ENCODE assay signal across 1 fruit fly cellular context in the genomic region with DNA sequence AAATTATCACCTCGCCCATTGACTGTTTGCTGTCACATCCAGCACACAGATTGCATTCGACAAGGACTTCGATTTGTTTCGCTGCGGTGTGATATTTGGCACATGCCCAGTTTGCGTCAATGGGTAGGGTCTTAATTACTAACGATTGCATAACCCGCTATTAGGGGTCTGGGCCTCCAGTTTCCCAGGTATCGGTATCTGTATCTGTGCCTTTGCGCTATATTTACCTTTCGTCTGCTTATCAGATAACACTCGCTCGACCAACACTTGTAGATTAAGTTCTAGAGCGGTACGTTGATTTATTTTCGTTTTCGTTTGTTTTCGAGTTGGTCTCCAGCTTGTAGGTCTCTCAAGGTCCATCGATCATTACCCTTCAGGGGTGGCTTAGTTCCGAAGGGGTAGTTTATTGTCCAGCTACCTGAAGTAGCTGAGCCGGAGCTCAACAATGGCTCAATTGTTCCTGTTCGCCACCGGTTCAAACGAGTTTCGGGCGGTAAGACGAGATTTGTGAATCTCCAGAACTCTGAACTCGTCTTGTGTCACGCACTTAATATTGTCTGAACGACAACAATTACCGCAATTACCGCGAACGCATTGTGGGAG.
TF ChIP-seq lines count a peak whose summit lies in the region.

No protein-coding gene starts in this region.

TF ChIP-seq in whole organism, embryonic, 481 proteins besides CTCF, POLR2A, EP300 and RAD21 (continued from another document):
- TF ChIP-seq CG8359 (GFP tag; optimal IDR thresholded peaks at IDR 0.05; lab: Kevin White, UChicago; ENCODE audit: borderline replicate concordance), result no peak
- no peak for TF ChIP-seq CG16815 (GFP tag; optimal IDR thresholded peaks at IDR 0.05; lab: Kevin White, UChicago)
- TF ChIP-seq zfh2 (GFP tag; optimal IDR thresholded peaks at IDR 0.05; lab: Kevin White, UChicago), result no peak
- no peak for TF ChIP-seq CG32532 (GFP tag; IDR thresholded peaks at IDR 0.05; lab: Robert Waterston, UW)
- no peak for TF ChIP-seq en (GFP tag; optimal IDR thresholded peaks at IDR 0.05; lab: Kevin White, UChicago)
- TF ChIP-seq exex (tag; optimal IDR thresholded peaks at IDR 0.05; lab: Kevin White, UChicago), result peak; percentile 75
- TF ChIP-seq CG2678 (tag; optimal IDR thresholded peaks at IDR 0.05; lab: Kevin White, UChicago), result no peak
- peak; percentile 27 for TF ChIP-seq kni (GFP tag; optimal IDR thresholded peaks at IDR 0.05; lab: Kevin White, UChicago)
- TF ChIP-seq chn (GFP tag; optimal IDR thresholded peaks at IDR 0.05; lab: Kevin White, UChicago), result no peak
- no peak for TF ChIP-seq CkIIα-i1 (GFP tag; IDR thresholded peaks at IDR 0.05; lab: Robert Waterston, UW)
- TF ChIP-seq Atf3 (GFP tag; optimal IDR thresholded peaks at IDR 0.05; lab: Kevin White, UChicago), result no peak
- TF ChIP-seq chm (GFP tag; IDR thresholded peaks at IDR 0.05; lab: Robert Waterston, UW), result 0 out of 2 replicates have a peak, but pooled peaks have one; percentile 13
- TF ChIP-seq CG6765 (GFP tag; optimal IDR thresholded peaks at IDR 0.05; lab: Kevin White, UChicago), result no peak
- TF ChIP-seq eve (GFP tag; optimal IDR thresholded peaks at IDR 0.05; lab: Kevin White, UChicago), result no peak
- peak; percentile 3 for TF ChIP-seq CG18599 (GFP tag; optimal IDR thresholded peaks at IDR 0.05; lab: Kevin White, UChicago)
- no peak for TF ChIP-seq Atf6 (GFP tag; IDR thresholded peaks at IDR 0.05; lab: Robert Waterston, UW)
- peak; percentile 17 for TF ChIP-seq Hey (tag; optimal IDR thresholded peaks at IDR 0.05; lab: Kevin White, UChicago)
- TF ChIP-seq psq (GFP tag; optimal IDR thresholded peaks at IDR 0.05; lab: Kevin White, UChicago), result no peak
- TF ChIP-seq CG17186 (GFP tag; optimal IDR thresholded peaks at IDR 0.05; lab: Kevin White, UChicago), result no peak
- TF ChIP-seq CG7745 (tag; optimal IDR thresholded peaks at IDR 0.05; lab: Kevin White, UChicago), result no peak
- TF ChIP-seq CG14050 (GFP tag; IDR thresholded peaks at IDR 0.05; lab: Robert Waterston, UW), result no peak
- no peak for TF ChIP-seq D19A (tag; optimal IDR thresholded peaks at IDR 0.05; lab: Kevin White, UChicago)
- no peak for TF ChIP-seq chif (GFP tag; optimal IDR thresholded peaks at IDR 0.05; lab: Kevin White, UChicago)
- no peak for TF ChIP-seq knrl (GFP tag; IDR thresholded peaks at IDR 0.05; lab: Robert Waterston, UW; ENCODE audit: partially characterized antibody)
- no peak for TF ChIP-seq maf-S (GFP tag; optimal IDR thresholded peaks at IDR 0.05; lab: Kevin White, UChicago)
- TF ChIP-seq wdn (GFP tag; IDR thresholded peaks at IDR 0.05; lab: Robert Waterston, UW), result 0 out of 2 replicates have a peak, but pooled peaks have one; percentile 11
- TF ChIP-seq HLH4C (GFP tag; IDR thresholded peaks at IDR 0.05; lab: Robert Waterston, UW; ENCODE audit: partially characterized antibody), result no peak
- no peak for TF ChIP-seq amos (GFP tag; IDR thresholded peaks at IDR 0.05; lab: Robert Waterston, UW; ENCODE audit: partially characterized antibody)
- no peak for TF ChIP-seq slou (GFP tag; optimal IDR thresholded peaks at IDR 0.05; lab: Kevin White, UChicago)
- no peak for TF ChIP-seq CG13424 (tag; optimal IDR thresholded peaks at IDR 0.05; lab: Kevin White, UChicago)
- TF ChIP-seq CG3065 (GFP tag; optimal IDR thresholded peaks at IDR 0.05; lab: Kevin White, UChicago), result no peak
- no peak for TF ChIP-seq E2f2 (GFP tag; IDR thresholded peaks at IDR 0.05; lab: Robert Waterston, UW)
- peak; percentile 2 for TF ChIP-seq lab (GFP tag; optimal IDR thresholded peaks at IDR 0.05; lab: Kevin White, UChicago)
- peak; percentile 93 for TF ChIP-seq sug (tag; optimal IDR thresholded peaks at IDR 0.05; lab: Kevin White, UChicago)
- TF ChIP-seq CG10565 (GFP tag; optimal IDR thresholded peaks at IDR 0.05; lab: Kevin White, UChicago), result no peak
- no peak for TF ChIP-seq btn (GFP tag; optimal IDR thresholded peaks at IDR 0.05; lab: Kevin White, UChicago)
- TF ChIP-seq CG10543 (GFP tag; optimal IDR thresholded peaks at IDR 0.05; lab: Kevin White, UChicago), result peak; percentile 22
- peak in 1 of 2 experiments; percentile 95 for TF ChIP-seq Pdp1 (GFP tag; optimal IDR thresholded peaks at IDR 0.05; lab: Kevin White, UChicago)
- no peak for TF ChIP-seq Nf-YC (tag; optimal IDR thresholded peaks at IDR 0.05; lab: Kevin White, UChicago)
- TF ChIP-seq danr (GFP tag; IDR thresholded peaks at IDR 0.05; lab: Robert Waterston, UW), result no peak
- TF ChIP-seq Taf1 (GFP tag; IDR thresholded peaks at IDR 0.05; lab: Robert Waterston, UW), result no peak
- no peak for TF ChIP-seq chinmo (GFP tag; IDR thresholded peaks at IDR 0.05; lab: Robert Waterston, UW; ENCODE audit: partially characterized antibody)
- TF ChIP-seq zen (tag; optimal IDR thresholded peaks at IDR 0.05; lab: Kevin White, UChicago), result peak; percentile 5
- no peak for TF ChIP-seq CG13287 (GFP tag; IDR thresholded peaks at IDR 0.05; lab: Robert Waterston, UW; ENCODE audit: partially characterized antibody)
- TF ChIP-seq Vsx1 (GFP tag; optimal IDR thresholded peaks at IDR 0.05; lab: Kevin White, UChicago), result no peak
